Fruit fly (Drosophila melanogaster): ENCODE data around the gene brwl.

The brwl gene

DNA sequence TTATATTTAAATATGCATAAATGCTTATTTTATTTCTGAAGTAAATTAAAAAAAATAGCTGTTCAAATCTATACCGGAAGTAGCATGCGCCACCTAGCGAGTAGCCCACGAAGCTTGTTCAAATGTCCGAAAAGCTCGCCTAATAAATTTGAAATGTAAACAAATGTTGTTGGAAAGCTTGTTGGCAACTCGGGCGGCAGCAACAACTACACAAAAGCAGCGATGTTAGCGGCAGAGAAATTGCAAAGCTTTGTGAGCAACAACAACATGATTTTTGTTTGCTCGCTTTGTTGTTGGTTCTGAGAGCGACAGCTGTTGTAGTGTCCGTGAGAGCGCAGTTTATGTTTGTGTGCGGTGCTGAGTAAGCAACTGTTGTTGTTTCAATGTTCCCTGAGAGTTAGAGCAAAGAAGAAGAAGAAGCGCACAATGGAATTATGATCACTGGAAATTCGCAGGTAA, 1.3 kb upstream of the brwl start (continued):
- peak; percentile 82 for TF ChIP-seq CG4282 (GFP tag; optimal IDR thresholded peaks at IDR 0.05)
- TF ChIP-seq Doc3 (GFP tag; IDR thresholded peaks at IDR 0.05; ENCODE audit: partially characterized antibody) = no peak
- TF ChIP-seq tll (GFP tag; optimal IDR thresholded peaks at IDR 0.05) = peak in 1 of 2 experiments; percentile 31
- TF ChIP-seq Mad (GFP tag; optimal IDR thresholded peaks at IDR 0.05) = peak; percentile 96
- TF ChIP-seq Dip2 (GFP tag; IDR thresholded peaks at IDR 0.05) = no peak
- TF ChIP-seq CG17612 (GFP tag; IDR thresholded peaks at IDR 0.05) = peak; percentile 79
- TF ChIP-seq D (optimal IDR thresholded peaks at IDR 0.05) = no peak
- TF ChIP-seq D (GFP tag; optimal IDR thresholded peaks at IDR 0.05) = peak; percentile 96
- peak; percentile 99 for TF ChIP-seq PHDP (tag; optimal IDR thresholded peaks at IDR 0.05)
- TF ChIP-seq abd-A (tag; optimal IDR thresholded peaks at IDR 0.05) = peak; percentile 98
- peak; percentile 90 for TF ChIP-seq CG12942 (GFP tag; optimal IDR thresholded peaks at IDR 0.05)
- peak; percentile 93 for TF ChIP-seq ftz-f1 (GFP tag; optimal IDR thresholded peaks at IDR 0.05)
- TF ChIP-seq E2f2 (GFP tag; IDR thresholded peaks at IDR 0.05) = peak; percentile 87
- TF ChIP-seq dimm (GFP tag; IDR thresholded peaks at IDR 0.05) = peak; percentile 91
- peak; percentile 97 for TF ChIP-seq CG16779 (GFP tag; IDR thresholded peaks at IDR 0.05)
- peak; percentile 99 for TF ChIP-seq Meics (GFP tag; optimal IDR thresholded peaks at IDR 0.05)
- peak; percentile 61 for TF ChIP-seq Usf (GFP tag; optimal IDR thresholded peaks at IDR 0.05)
- peak; percentile 91 for TF ChIP-seq trem (tag; optimal IDR thresholded peaks at IDR 0.05)
- TF ChIP-seq Bdp1 (GFP tag; optimal IDR thresholded peaks at IDR 0.05) = peak; percentile 90
- TF ChIP-seq CG33213 (GFP tag; optimal IDR thresholded peaks at IDR 0.05) = peak; percentile 99
- TF ChIP-seq hbn (GFP tag; IDR thresholded peaks at IDR 0.05; ENCODE audit: partially characterized antibody) = peak; percentile 38
- peak; percentile 94 for TF ChIP-seq bowl (GFP tag; IDR thresholded peaks at IDR 0.05)
- TF ChIP-seq h (optimal IDR thresholded peaks at IDR 0.05) = no peak
- TF ChIP-seq ap (GFP tag; IDR thresholded peaks at IDR 0.05) = peak; percentile 94
- TF ChIP-seq az2 (GFP tag; optimal IDR thresholded peaks at IDR 0.05) = peak; percentile 95
- TF ChIP-seq slou (GFP tag; optimal IDR thresholded peaks at IDR 0.05) = peak; percentile 97
- peak; percentile 93 for TF ChIP-seq slp2 (GFP tag; optimal IDR thresholded peaks at IDR 0.05)
- peak; percentile 72; the same call in 1 of the 2 replicates for TF ChIP-seq ro (GFP tag; IDR thresholded peaks at IDR 0.05)
- TF ChIP-seq CG12299 (tag; optimal IDR thresholded peaks at IDR 0.05) = peak; percentile 99
- TF ChIP-seq slbo (GFP tag; IDR thresholded peaks at IDR 0.05) = peak; percentile 88
- peak; percentile 89 for TF ChIP-seq MESR4 (GFP tag; optimal IDR thresholded peaks at IDR 0.05)
- no peak for TF ChIP-seq fru (optimal IDR thresholded peaks at IDR 0.05)
- peak; percentile 88 for TF ChIP-seq CG9609 (GFP tag; optimal IDR thresholded peaks at IDR 0.05)
- no peak for TF ChIP-seq Opbp (GFP tag; IDR thresholded peaks at IDR 0.05; ENCODE audit: partially characterized antibody)
- no peak for TF ChIP-seq inv (GFP tag; IDR thresholded peaks at IDR 0.05; ENCODE audit: partially characterized antibody)
- TF ChIP-seq NC2α (GFP tag; optimal IDR thresholded peaks at IDR 0.05) = peak; percentile 94
- TF ChIP-seq CG8944 (GFP tag; optimal IDR thresholded peaks at IDR 0.05) = peak; percentile 64
- peak; percentile 94 for TF ChIP-seq CG8924 (tag; optimal IDR thresholded peaks at IDR 0.05)
- TF ChIP-seq CG2129 (GFP tag; IDR thresholded peaks at IDR 0.05; ENCODE audit: partially characterized antibody) = no peak
- TF ChIP-seq CG10366 (GFP tag; IDR thresholded peaks at IDR 0.05) = peak; percentile 93
- no peak for TF ChIP-seq br (optimal IDR thresholded peaks at IDR 0.05)
- peak; percentile 95 for TF ChIP-seq CG12744 (GFP tag; optimal IDR thresholded peaks at IDR 0.05)
- TF ChIP-seq Bgb (GFP tag; IDR thresholded peaks at IDR 0.05; ENCODE audit: partially characterized antibody) = peak; percentile 21; the same call in 1 of the 2 replicates
- peak; percentile 91 for TF ChIP-seq CG17802 (tag; optimal IDR thresholded peaks at IDR 0.05)
- TF ChIP-seq phol (tag; optimal IDR thresholded peaks at IDR 0.05) = peak; percentile 88
- TF ChIP-seq H15 (GFP tag; IDR thresholded peaks at IDR 0.05) = peak; percentile 95
- TF ChIP-seq knrl (GFP tag; IDR thresholded peaks at IDR 0.05; ENCODE audit: partially characterized antibody) = no peak
- TF ChIP-seq CG10274 (GFP tag; optimal IDR thresholded peaks at IDR 0.05) = peak; percentile 95
- TF ChIP-seq CG6254 (GFP tag; optimal IDR thresholded peaks at IDR 0.05) = peak; percentile 96
- peak; percentile 94 for TF ChIP-seq Oli (tag; optimal IDR thresholded peaks at IDR 0.05)
- TF ChIP-seq chn (GFP tag; optimal IDR thresholded peaks at IDR 0.05) = peak; percentile 90
- peak; percentile 83 for TF ChIP-seq lbe (GFP tag; optimal IDR thresholded peaks at IDR 0.05)
